Worm (Caenorhabditis elegans): Measurements from ENCODE around the gene F26G1.1.

The F26G1.1 gene

ce11 chrII:4779753-4780152, 11.7 kb upstream of the F26G1.1 start:
- no peak for TF ChIP-seq zag-1 (tag; optimal IDR thresholded peaks at IDR 0.05)
- TF ChIP-seq efl-1 (optimal IDR thresholded peaks at IDR 0.05) = no peak
- peak in 1 of 2 experiments; percentile 66 for TF ChIP-seq efl-1 (GFP tag; optimal IDR thresholded peaks at IDR 0.05 in 1 of 2)

ce11 chrII:4784436-4784835, 7.0 kb upstream of the F26G1.1 start, which contains the start of gene nep-12:
TSS of gene nep-12 (minus strand) at chrII:4784536.
- no peak for TF ChIP-seq elt-3 (tag; optimal IDR thresholded peaks at IDR 0.05)
- TF ChIP-seq unc-30 (tag; optimal IDR thresholded peaks at IDR 0.05) = no peak
- TF ChIP-seq irx-1 (tag; optimal IDR thresholded peaks at IDR 0.05) = no peak
- no peak for TF ChIP-seq unc-86 (tag; optimal IDR thresholded peaks at IDR 0.05)
- no peak for TF ChIP-seq alr-1 (tag; optimal IDR thresholded peaks at IDR 0.05; ENCODE audit: borderline replicate concordance)
- no peak for TF ChIP-seq aha-1 (tag; optimal IDR thresholded peaks at IDR 0.05)
- no peak for TF ChIP-seq nhr-77 (tag; optimal IDR thresholded peaks at IDR 0.05)
- TF ChIP-seq ceh-63 (GFP tag; optimal IDR thresholded peaks at IDR 0.05) = no peak
- no peak for TF ChIP-seq unc-130 (tag; optimal IDR thresholded peaks at IDR 0.05)
- no peak for TF ChIP-seq nhr-47 (tag; optimal IDR thresholded peaks at IDR 0.05)
- TF ChIP-seq xbp-1 (tag; optimal IDR thresholded peaks at IDR 0.05) = no peak
- TF ChIP-seq snpc-4 (tag; optimal IDR thresholded peaks at IDR 0.05) = no peak
- no peak for TF ChIP-seq ztf-4 (tag; optimal IDR thresholded peaks at IDR 0.05)
- no peak for TF ChIP-seq hlh-17 (GFP tag; optimal IDR thresholded peaks at IDR 0.05; ENCODE audit: borderline replicate concordance)
- TF ChIP-seq dsc-1 (tag; optimal IDR thresholded peaks at IDR 0.05) = no peak
- TF ChIP-seq elt-2 (tag; optimal IDR thresholded peaks at IDR 0.05) = no peak
- TF ChIP-seq C04F5.9 (tag; optimal IDR thresholded peaks at IDR 0.05) = no peak
- TF ChIP-seq egl-27 (tag; optimal IDR thresholded peaks at IDR 0.05) = no peak
- no peak for TF ChIP-seq pqm-1 (tag; optimal IDR thresholded peaks at IDR 0.05)

ce11 chrII:4786181-4786580, 5.2 kb upstream of the F26G1.1 start, which contains the start of gene msp-3:
TSS of gene msp-3 (minus strand) at chrII:4786281.
- TF ChIP-seq C04F5.9 (tag; optimal IDR thresholded peaks at IDR 0.05) = no peak
- TF ChIP-seq nhr-28 (tag; optimal IDR thresholded peaks at IDR 0.05) = no peak
- no peak for TF ChIP-seq C16A3.4 (tag; optimal IDR thresholded peaks at IDR 0.05)
- TF ChIP-seq ama-1 (optimal IDR thresholded peaks at IDR 0.05) = no peak
- TF ChIP-seq ceh-90 (tag; optimal IDR thresholded peaks at IDR 0.05) = no peak
- TF ChIP-seq nhr-85 (tag) = no peak
- TF ChIP-seq zag-1 (tag; optimal IDR thresholded peaks at IDR 0.05) = no peak

ce11 chrII:4789835-4790343, 1.5 kb upstream of the F26G1.1 start, which contains the start of gene F26G1.15:
TSS of gene F26G1.15 (plus strand) at chrII:4790293.
- TF ChIP-seq efl-1 (optimal IDR thresholded peaks at IDR 0.05) = no peak
- peak in 1 of 2 experiments; percentile 53 for TF ChIP-seq efl-1 (GFP tag; optimal IDR thresholded peaks at IDR 0.05 in 1 of 2)
- no peak for TF ChIP-seq lin-35 (GFP tag; optimal IDR thresholded peaks at IDR 0.05)

ce11 chrII:4790687-4791086, 731 bp upstream of the F26G1.1 start:
- no peak for TF ChIP-seq nhr-84 (tag; optimal IDR thresholded peaks at IDR 0.05)
- TF ChIP-seq lin-35 (GFP tag; optimal IDR thresholded peaks at IDR 0.05) = no peak
- TF ChIP-seq rnt-1 (tag; optimal IDR thresholded peaks at IDR 0.05) = peak; percentile 31
- no peak for TF ChIP-seq nhr-19 (GFP tag; conservative IDR thresholded peaks at IDR 0.05)
- no peak for TF ChIP-seq lin-15B (tag; optimal IDR thresholded peaks at IDR 0.05)
- TF ChIP-seq unc-98 (GFP tag; IDR thresholded peaks at IDR 0.05) = no peak
- peak in 1 of 2 experiments; percentile 1 for TF ChIP-seq efl-1 (optimal IDR thresholded peaks at IDR 0.05)
- no peak for TF ChIP-seq efl-1 (GFP tag; optimal IDR thresholded peaks at IDR 0.05 in 1 of 2)
- no peak for TF ChIP-seq vab-15 (tag; optimal IDR thresholded peaks at IDR 0.05)
- TF ChIP-seq hpl-2 (GFP tag; optimal IDR thresholded peaks at IDR 0.05) = no peak
- TF ChIP-seq ets-5 (GFP tag; IDR thresholded peaks at IDR 0.05) = no peak
- no peak for TF ChIP-seq fkh-4 (tag; optimal IDR thresholded peaks at IDR 0.05; ENCODE audit: borderline replicate concordance)
- peak in 1 of 3 experiments; percentile 11 for TF ChIP-seq dpl-1 (GFP tag; optimal IDR thresholded peaks at IDR 0.05)
- no peak for TF ChIP-seq ztf-4 (tag; optimal IDR thresholded peaks at IDR 0.05)
- TF ChIP-seq lin-13 (GFP tag; optimal IDR thresholded peaks at IDR 0.05) = no peak
- no peak for TF ChIP-seq ceh-90 (tag; optimal IDR thresholded peaks at IDR 0.05)
- no peak for TF ChIP-seq mab-9 (GFP tag; IDR thresholded peaks at IDR 0.05)

All from whole organism, L1 larva.